Worm (Caenorhabditis elegans) whole organism, early embryonic: Measurements from ENCODE around the gene ZK546.2.

Source experiments
- B0310.2 ChIP-seq: sonication (generic microtip); optimal IDR thresholded peaks from 2 replicates; lab custom pipeline; 2016; ENCODE audit warnings: mild to moderate bottlenecking, missing genetic modification characterization, missing compliant biosample characterization
- ama-1 ChIP-seq: fragments of 150-350 bp; optimal IDR thresholded peaks from 2 replicates; lab custom pipeline; 2014
- scrt-1 ChIP-seq: fragments of 200-800 bp; sonication (Bioruptor generic); IDR thresholded peaks from 2 replicates; pipeline ENCODE4 v1.3.6; 2022; ENCODE audit warnings: missing genetic modification characterization, missing compliant biosample characterization
- tbx-11 ChIP-seq: fragments of 200-800 bp; sonication (Bioruptor generic); IDR thresholded peaks from 2 replicates; pipeline ENCODE4 v1.3.6; 2022; ENCODE audit warnings: missing genetic modification characterization, missing compliant biosample characterization

ce11 chrII:4989802-4990201 lies 44.0 kb downstream of the ZK546.2 start, which contains the start of gene T27F7.12:
- TF ChIP-seq ama-1 (lab: Kevin White, UChicago) (no peak), B0310.2 (no peak), scrt-1 (GFP tag; lab: Robert Waterston, UW) (no peak), tbx-11 (GFP tag; lab: Robert Waterston, UW) (no peak)
